Fruit fly (Drosophila melanogaster): Measurements from ENCODE around the gene gnu.
A peak's percentile ranks its signal among the peaks of the same experiment; 100 is the strongest.

Gene gnu

DNA sequence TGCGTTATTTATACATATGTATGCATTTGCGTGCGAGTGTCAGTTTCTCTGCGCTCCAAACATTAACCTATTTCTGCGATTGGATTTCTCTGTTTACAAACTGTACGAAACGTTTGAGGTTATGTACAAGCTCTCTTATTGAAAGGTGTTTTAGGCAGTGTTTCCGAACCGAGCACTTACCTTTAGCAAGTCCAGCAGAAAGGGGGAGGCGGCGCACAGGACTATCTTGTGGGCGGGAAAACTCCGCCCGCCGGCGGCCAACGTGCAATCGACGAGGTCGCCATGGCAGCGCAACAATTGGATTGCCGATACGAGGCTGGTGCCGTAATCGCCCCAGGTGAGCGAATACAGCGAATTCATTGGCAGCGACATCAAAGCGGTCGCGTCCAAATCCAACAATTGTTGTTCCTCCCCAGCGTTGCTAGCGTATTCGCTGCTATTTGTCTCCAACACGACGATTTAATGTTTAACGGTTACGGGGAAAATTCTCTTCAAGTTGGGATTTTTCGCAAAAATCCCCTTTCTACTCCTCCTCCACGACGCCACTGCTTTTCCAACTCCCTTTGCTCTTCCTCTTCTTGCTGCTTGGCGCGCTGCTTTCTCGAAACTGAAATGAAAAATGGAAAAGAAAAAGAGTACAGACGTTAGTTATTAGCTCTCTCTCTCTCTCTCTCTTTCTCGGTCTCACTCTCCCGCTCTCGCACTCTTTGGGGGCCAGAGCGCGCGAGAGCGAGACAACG lies 46.3 kb downstream of the gnu start (continued):
- TF ChIP-seq CG3281 (GFP tag; optimal IDR thresholded peaks at IDR 0.05) = peak; percentile 92
- TF ChIP-seq prd (optimal IDR thresholded peaks at IDR 0.05) = no peak
- TF ChIP-seq prd (GFP tag; IDR thresholded peaks at IDR 0.05) = peak; percentile 92
- peak; percentile 79 for TF ChIP-seq CG1024 (GFP tag; IDR thresholded peaks at IDR 0.05)
- peak; percentile 69 for TF ChIP-seq Vsx1 (GFP tag; optimal IDR thresholded peaks at IDR 0.05)
- peak; percentile 19 for TF ChIP-seq MESR4 (GFP tag; optimal IDR thresholded peaks at IDR 0.05)
- TF ChIP-seq Dbx (GFP tag; IDR thresholded peaks at IDR 0.05) = peak; percentile 95
- TF ChIP-seq CG1647 (GFP tag; optimal IDR thresholded peaks at IDR 0.05) = peak; percentile 79
- peak; percentile 81 for TF ChIP-seq Atf-2 (GFP tag; optimal IDR thresholded peaks at IDR 0.05)
- TF ChIP-seq CG7963 (GFP tag; IDR thresholded peaks at IDR 0.05; ENCODE audit: partially characterized antibody) = no peak
- peak; percentile 80 for TF ChIP-seq CG17361 (GFP tag; IDR thresholded peaks at IDR 0.05)
- peak; percentile 26 for TF ChIP-seq trem (tag; optimal IDR thresholded peaks at IDR 0.05)
- peak; percentile 89 for TF ChIP-seq pum (GFP tag; optimal IDR thresholded peaks at IDR 0.05)
- TF ChIP-seq HmgD (GFP tag; optimal IDR thresholded peaks at IDR 0.05) = peak; percentile 81
- no peak for TF ChIP-seq dan (GFP tag; IDR thresholded peaks at IDR 0.05)
- TF ChIP-seq CG6765 (GFP tag; optimal IDR thresholded peaks at IDR 0.05) = peak; percentile 63
- no peak for TF ChIP-seq CG7271 (tag; optimal IDR thresholded peaks at IDR 0.05)
- 0 out of 2 replicates have a peak, but pooled peaks have one; percentile 57 for TF ChIP-seq danr (GFP tag; IDR thresholded peaks at IDR 0.05)
- peak; percentile 97 for TF ChIP-seq bigmax (GFP tag; optimal IDR thresholded peaks at IDR 0.05)
- no peak for TF ChIP-seq amos (GFP tag; IDR thresholded peaks at IDR 0.05; ENCODE audit: partially characterized antibody)
- TF ChIP-seq CG14860 (GFP tag; IDR thresholded peaks at IDR 0.05; ENCODE audit: partially characterized antibody) = no peak
- TF ChIP-seq CG7987 (GFP tag; optimal IDR thresholded peaks at IDR 0.05) = peak; percentile 32
- peak; percentile 69 for TF ChIP-seq kay (GFP tag; optimal IDR thresholded peaks at IDR 0.05)
- TF ChIP-seq cg (GFP tag; optimal IDR thresholded peaks at IDR 0.05) = peak; percentile 6
- TF ChIP-seq jigr1 (GFP tag; IDR thresholded peaks at IDR 0.05) = peak; percentile 76
- TF ChIP-seq oc (tag; optimal IDR thresholded peaks at IDR 0.05) = peak; percentile 82
- peak; percentile 91 for TF ChIP-seq row (GFP tag; IDR thresholded peaks at IDR 0.05)
- peak; percentile 90 to 95 for TF ChIP-seq Pdp1 (GFP tag; optimal IDR thresholded peaks at IDR 0.05)
- TF ChIP-seq CG3838 (GFP tag; optimal IDR thresholded peaks at IDR 0.05) = no peak
- TF ChIP-seq Xrp1 (GFP tag; IDR thresholded peaks at IDR 0.05) = peak; percentile 88
- peak; percentile 89 for TF ChIP-seq gem (tag; optimal IDR thresholded peaks at IDR 0.05)
- TF ChIP-seq Atf6 (GFP tag; IDR thresholded peaks at IDR 0.05) = peak; percentile 95
- peak; percentile 88 for TF ChIP-seq repo (GFP tag; optimal IDR thresholded peaks at IDR 0.05)
- TF ChIP-seq schlank (tag; optimal IDR thresholded peaks at IDR 0.05) = peak; percentile 83
- TF ChIP-seq tin (GFP tag; optimal IDR thresholded peaks at IDR 0.05) = peak; percentile 89
- TF ChIP-seq CG34376 (GFP tag; optimal IDR thresholded peaks at IDR 0.05) = no peak
- TF ChIP-seq CG13123 (GFP tag; optimal IDR thresholded peaks at IDR 0.05) = peak; percentile 56
- no peak for TF ChIP-seq hkb (optimal IDR thresholded peaks at IDR 0.05)
- peak; percentile 88 for TF ChIP-seq hkb (GFP tag; IDR thresholded peaks at IDR 0.05)
- TF ChIP-seq usp (GFP tag; optimal IDR thresholded peaks at IDR 0.05) = no peak
- no peak for TF ChIP-seq CG15479 (GFP tag; optimal IDR thresholded peaks at IDR 0.05)
- peak; percentile 88 for TF ChIP-seq ranshi (GFP tag; IDR thresholded peaks at IDR 0.05)
- TF ChIP-seq bbx (GFP tag; IDR thresholded peaks at IDR 0.05; ENCODE audit: partially characterized antibody) = no peak
- TF ChIP-seq eyg (GFP tag; optimal IDR thresholded peaks at IDR 0.05) = peak; percentile 70
- TF ChIP-seq HLH4C (GFP tag; IDR thresholded peaks at IDR 0.05; ENCODE audit: partially characterized antibody) = no peak
- TF ChIP-seq lilli (GFP tag; optimal IDR thresholded peaks at IDR 0.05) = peak; percentile 95
- TF ChIP-seq CG10462 (GFP tag; optimal IDR thresholded peaks at IDR 0.05) = peak; percentile 78
- no peak for TF ChIP-seq Kr (GFP tag; optimal IDR thresholded peaks at IDR 0.05)
- TF ChIP-seq CG31441 (GFP tag; IDR thresholded peaks at IDR 0.05) = peak; percentile 79
- TF ChIP-seq CG16813 (GFP tag; IDR thresholded peaks at IDR 0.05; ENCODE audit: partially characterized antibody) = no peak; the same call in 2 of the 3 replicates

Measured in whole organism, embryonic.